Fruit fly (Drosophila melanogaster): ENCODE data around the gene Spn77Bb.
A peak's percentile ranks its signal among the peaks of the same experiment; 100 is the strongest.

Gene Spn77Bb

DNA sequence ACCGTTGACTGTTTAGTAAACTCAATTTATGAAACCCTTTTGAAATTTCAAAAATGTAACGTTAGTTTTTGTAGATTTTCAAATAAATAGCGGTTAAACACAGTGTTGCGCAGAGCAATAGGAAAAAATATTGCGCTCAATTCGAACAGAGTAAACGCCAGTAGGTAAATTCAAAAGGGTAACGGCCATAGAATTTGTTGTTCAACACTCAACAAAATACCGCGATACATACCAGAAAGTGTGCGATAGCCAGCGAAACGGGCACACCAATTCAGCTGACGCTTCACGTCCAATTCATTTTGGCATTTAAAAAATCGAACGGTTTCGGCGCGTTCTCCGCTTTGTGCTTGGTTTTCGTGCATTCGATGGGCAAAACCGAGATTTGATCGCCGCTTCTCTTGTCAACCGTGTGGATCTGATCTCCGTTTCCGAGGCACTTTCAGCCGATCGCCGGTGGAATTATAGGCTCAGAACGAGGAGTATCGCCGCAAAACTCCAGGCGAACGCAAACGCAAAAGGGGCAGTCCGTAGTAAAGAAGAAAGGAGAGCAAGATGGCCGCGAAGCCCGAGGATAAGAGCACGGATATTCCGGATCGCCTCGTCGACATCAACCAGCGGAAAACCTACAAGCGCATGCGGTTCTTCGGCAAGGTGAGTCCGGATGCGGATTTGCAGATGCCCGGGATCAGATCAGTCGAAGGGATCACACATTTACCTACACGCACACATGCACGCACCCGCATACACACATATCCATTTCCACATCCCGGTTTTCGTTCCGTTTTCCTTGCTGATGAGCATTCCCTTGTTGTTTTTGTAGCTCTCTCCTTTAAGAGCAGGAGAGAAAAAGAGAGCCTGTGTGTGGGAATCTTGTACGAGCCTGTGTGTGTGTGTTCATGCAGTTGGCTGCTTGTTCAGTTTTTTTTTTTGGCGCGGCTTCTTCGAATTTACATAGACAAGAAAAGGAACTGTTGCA lies 10.7 kb upstream of the Spn77Bb start:
- peak; percentile 7 for TF ChIP-seq insv (optimal IDR thresholded peaks at IDR 0.05)
- TF ChIP-seq ttk (optimal IDR thresholded peaks at IDR 0.05) = no peak
- no peak for TF ChIP-seq Myc (optimal IDR thresholded peaks at IDR 0.05)

dm6 chr3L:20313469-20313868 lies 7.3 kb upstream of the Spn77Bb start, which contains the start of gene alphaSnap:
Gene alphaSnap (plus strand): TSS chr3L:20313632.
- TF ChIP-seq insv (optimal IDR thresholded peaks at IDR 0.05) = no peak
- no peak for TF ChIP-seq Sin3A (optimal IDR thresholded peaks at IDR 0.05)
- no peak for TF ChIP-seq Myc (optimal IDR thresholded peaks at IDR 0.05)
- TF ChIP-seq h (optimal IDR thresholded peaks at IDR 0.05) = no peak
- no peak for TF ChIP-seq psq (optimal IDR thresholded peaks at IDR 0.05)
- TF ChIP-seq ttk (optimal IDR thresholded peaks at IDR 0.05) = no peak

DNA sequence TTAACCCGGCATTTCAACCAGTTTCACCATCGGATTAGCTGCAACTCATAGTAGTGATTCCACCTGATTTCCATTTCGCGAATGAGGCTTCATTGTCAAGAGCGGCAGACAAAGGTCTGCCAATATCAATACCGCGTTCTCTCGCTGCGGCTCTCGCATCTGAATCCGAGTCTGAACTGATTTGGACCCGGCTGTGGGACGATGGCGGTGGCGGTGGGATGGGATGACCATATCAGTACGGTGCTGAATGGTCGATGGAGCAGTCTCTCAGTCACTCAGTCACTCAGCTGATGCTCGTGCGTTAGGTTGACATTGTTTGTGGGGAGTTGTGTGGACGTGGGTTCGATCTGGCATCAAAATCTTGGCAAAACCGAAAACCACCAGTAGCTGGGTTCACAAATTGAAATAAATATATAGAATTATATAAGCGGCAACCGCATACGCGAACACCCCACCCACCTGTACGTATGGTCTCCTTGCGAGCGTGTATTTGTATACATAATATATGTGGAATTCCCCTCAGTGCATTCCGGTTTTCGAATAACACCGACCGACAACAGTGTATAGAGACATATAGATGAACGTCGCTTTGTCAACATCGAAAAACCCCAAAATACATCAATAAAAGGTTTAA lies 3.7 kb upstream of the Spn77Bb start, which contains the start of gene Spn77Ba:
Gene Spn77Ba, plus strand, starts transcription at position 235 of the 634 bp plus-strand sequence.
- TF ChIP-seq Myc (optimal IDR thresholded peaks at IDR 0.05) = no peak
- TF ChIP-seq Sin3A (optimal IDR thresholded peaks at IDR 0.05) = no peak
- TF ChIP-seq ttk (optimal IDR thresholded peaks at IDR 0.05) = no peak
- no peak for TF ChIP-seq insv (optimal IDR thresholded peaks at IDR 0.05)
- no peak for TF ChIP-seq psq (optimal IDR thresholded peaks at IDR 0.05)
- TF ChIP-seq h (optimal IDR thresholded peaks at IDR 0.05) = no peak

- TF ChIP-seq psq (optimal IDR thresholded peaks at IDR 0.05) = no peak
- TF ChIP-seq insv (optimal IDR thresholded peaks at IDR 0.05) = no peak
- TF ChIP-seq ttk (optimal IDR thresholded peaks at IDR 0.05) = no peak
- no peak for TF ChIP-seq Sin3A (optimal IDR thresholded peaks at IDR 0.05)
- no peak for TF ChIP-seq h (optimal IDR thresholded peaks at IDR 0.05)
- no peak for TF ChIP-seq Myc (optimal IDR thresholded peaks at IDR 0.05)
Observed at dm6 chr3L:20317751-20318150, 3.0 kb upstream of the Spn77Bb start.

DNA sequence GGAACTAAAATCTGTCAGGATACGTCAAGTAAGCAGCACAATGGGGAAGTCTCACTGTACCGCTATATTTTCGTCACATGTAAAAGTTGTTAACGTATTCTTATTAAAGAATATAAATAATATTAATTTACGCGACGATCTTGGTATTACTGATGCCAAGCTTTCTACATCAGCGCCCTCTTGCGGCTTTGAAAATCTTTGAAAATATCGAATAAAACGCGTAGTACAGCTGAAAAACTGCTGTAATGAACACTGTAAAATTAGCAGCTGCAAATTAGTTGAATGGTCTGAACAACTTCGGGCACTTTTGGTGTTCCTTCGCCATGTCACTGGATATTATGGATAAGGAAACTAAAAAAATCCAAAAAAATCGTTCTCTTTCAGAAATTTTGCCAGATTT lies 708 bp upstream of the Spn77Bb start:
- no peak for TF ChIP-seq Myc (optimal IDR thresholded peaks at IDR 0.05)
- TF ChIP-seq h (optimal IDR thresholded peaks at IDR 0.05) = no peak
- no peak for TF ChIP-seq insv (optimal IDR thresholded peaks at IDR 0.05)
- TF ChIP-seq psq (optimal IDR thresholded peaks at IDR 0.05) = no peak
- no peak for TF ChIP-seq ttk (optimal IDR thresholded peaks at IDR 0.05)
- TF ChIP-seq Sin3A (optimal IDR thresholded peaks at IDR 0.05) = no peak

dm6 chr3L:20342334-20342733 lies 21.6 kb downstream of the Spn77Bb start, which contains the start of gene Spn77Bc:
Gene Spn77Bc (plus strand): TSS chr3L:20342634.
- TF ChIP-seq h (optimal IDR thresholded peaks at IDR 0.05) = no peak
- TF ChIP-seq ttk (optimal IDR thresholded peaks at IDR 0.05) = no peak
- TF ChIP-seq Myc (optimal IDR thresholded peaks at IDR 0.05) = no peak
- TF ChIP-seq Sin3A (optimal IDR thresholded peaks at IDR 0.05) = no peak
- no peak for TF ChIP-seq insv (optimal IDR thresholded peaks at IDR 0.05)
- TF ChIP-seq psq (optimal IDR thresholded peaks at IDR 0.05) = no peak

- TF ChIP-seq insv (optimal IDR thresholded peaks at IDR 0.05) (no peak), ttk (optimal IDR thresholded peaks at IDR 0.05) (no peak)
Observed at dm6 chr3L:20347762-20348580, 27.2 kb downstream of the Spn77Bb start, which contains the start of the genes Rbbp5 and eRF1. Gene Rbbp5 (minus strand): TSS chr3L:20347942. Gene eRF1 (plus strand): TSS chr3L:20348355.

DNA sequence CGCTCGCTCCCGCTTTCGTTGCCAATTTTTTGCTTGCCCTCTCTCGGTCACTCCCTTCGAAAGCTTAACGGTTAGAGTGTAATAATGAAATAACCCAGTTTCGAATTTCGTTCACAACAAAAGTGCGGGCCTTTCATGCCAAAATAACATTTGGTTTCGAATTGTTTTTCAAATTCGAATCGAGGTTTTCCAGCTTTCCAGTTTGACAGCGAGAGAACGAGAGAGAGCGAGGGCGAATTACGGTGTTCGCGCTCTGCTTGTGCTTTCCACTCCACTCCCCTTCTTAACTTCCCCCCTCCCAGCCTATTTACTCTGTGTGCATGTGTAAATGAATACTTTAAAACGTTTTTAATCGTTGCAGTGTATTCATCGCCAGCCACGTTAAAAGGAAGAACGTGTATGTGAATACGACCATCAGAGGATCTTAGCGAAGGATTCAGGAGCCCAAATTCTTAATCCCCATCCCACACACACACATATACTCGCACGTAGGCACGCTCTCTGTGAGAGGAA lies 27.9 kb downstream of the Spn77Bb start:
- TF ChIP-seq psq (optimal IDR thresholded peaks at IDR 0.05) = no peak
- no peak for TF ChIP-seq insv (optimal IDR thresholded peaks at IDR 0.05)
- TF ChIP-seq ttk (optimal IDR thresholded peaks at IDR 0.05) = no peak
- no peak for TF ChIP-seq Myc (optimal IDR thresholded peaks at IDR 0.05)
- no peak for TF ChIP-seq Sin3A (optimal IDR thresholded peaks at IDR 0.05)
- TF ChIP-seq h (optimal IDR thresholded peaks at IDR 0.05) = no peak

DNA sequence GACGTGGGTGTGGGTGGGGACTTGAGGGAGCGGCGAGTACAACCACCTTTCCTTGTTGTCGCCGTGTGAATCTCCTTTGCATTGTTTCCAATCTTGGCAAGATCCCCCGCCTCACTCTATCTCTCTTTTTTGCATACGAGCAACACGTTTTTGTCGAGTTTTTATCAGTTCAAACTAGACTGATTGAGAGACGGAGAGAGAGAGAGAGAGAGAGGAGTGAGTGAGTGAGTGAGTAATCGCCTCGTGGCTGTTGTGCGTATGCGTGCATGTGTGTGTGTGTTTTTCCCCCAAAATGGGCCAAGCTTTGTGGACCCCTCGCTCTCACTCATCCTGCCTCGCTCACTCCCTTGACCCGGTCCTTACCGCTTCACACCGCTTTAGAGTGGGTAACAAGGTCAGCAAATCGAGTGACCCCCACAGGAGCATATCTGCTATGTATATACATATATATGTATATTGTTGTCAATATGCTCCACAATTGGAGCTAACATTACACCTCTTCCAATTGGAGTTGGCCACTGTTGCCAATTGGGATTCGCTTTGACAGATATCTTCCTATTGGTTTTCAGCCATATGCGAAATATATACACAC lies 28.7 kb downstream of the Spn77Bb start:
- no peak for TF ChIP-seq h (optimal IDR thresholded peaks at IDR 0.05)
- no peak for TF ChIP-seq Sin3A (optimal IDR thresholded peaks at IDR 0.05)
- no peak for TF ChIP-seq Myc (optimal IDR thresholded peaks at IDR 0.05)
- TF ChIP-seq ttk (optimal IDR thresholded peaks at IDR 0.05) = no peak
- TF ChIP-seq psq (optimal IDR thresholded peaks at IDR 0.05) = no peak
- no peak for TF ChIP-seq insv (optimal IDR thresholded peaks at IDR 0.05)

DNA sequence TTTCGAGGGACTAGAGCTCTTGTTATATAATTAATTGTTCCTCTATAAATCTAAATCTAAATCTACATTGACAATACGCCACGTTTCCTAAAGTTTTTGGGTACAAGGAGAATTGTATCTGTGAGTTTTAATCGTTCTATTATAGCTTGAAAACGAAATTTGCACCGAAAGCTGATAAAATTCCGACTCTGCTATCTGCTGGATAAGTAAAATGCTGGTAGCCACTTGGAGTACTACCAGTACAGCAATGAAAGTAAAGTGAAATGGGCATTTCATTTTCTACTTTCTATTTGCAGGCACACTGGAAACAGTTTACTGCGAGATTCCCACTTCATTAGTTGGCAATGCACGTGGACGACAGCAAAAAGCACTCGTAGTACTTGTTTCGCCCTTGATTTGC lies 32.4 kb downstream of the Spn77Bb start, which contains the start of gene CG5618:
Gene CG5618, plus strand, starts transcription at position 301 of the 400 bp plus-strand sequence.
- TF ChIP-seq insv (optimal IDR thresholded peaks at IDR 0.05) (no peak), psq (optimal IDR thresholded peaks at IDR 0.05) (no peak), Myc (optimal IDR thresholded peaks at IDR 0.05) (no peak), Sin3A (optimal IDR thresholded peaks at IDR 0.05) (no peak), ttk (optimal IDR thresholded peaks at IDR 0.05) (no peak), h (optimal IDR thresholded peaks at IDR 0.05) (no peak)
